Worm (Caenorhabditis elegans): ENCODE measurements around the gene F46B6.10.

ce11 chrV:9796002-9796401, 5.9 kb downstream of the F46B6.10 start:
- TF ChIP-seq F52B5.7 (tag; optimal IDR thresholded peaks at IDR 0.05) (no peak), ceh-100 (GFP tag; IDR thresholded peaks at IDR 0.05) (no peak), mes-4 (tag; optimal IDR thresholded peaks at IDR 0.05) (no peak), unc-62 (GFP tag; optimal IDR thresholded peaks at IDR 0.05) (no peak), nhr-120 (GFP tag; IDR thresholded peaks at IDR 0.05) (no peak), K12H6.12 (tag; optimal IDR thresholded peaks at IDR 0.05) (no peak), zfh-2 (GFP tag; conservative IDR thresholded peaks at IDR 0.05) (no peak), tlf-1 (GFP tag; optimal IDR thresholded peaks at IDR 0.05) (no peak), xnd-1 (tag; optimal IDR thresholded peaks at IDR 0.05) (no peak)
